Fruit fly (Drosophila melanogaster) whole organism, embryonic: ENCODE measurements around the gene CG17177.

Source experiments
- B-H1 ChIP-seq: fragments of 200-800 bp; sonication (Bioruptor generic); IDR thresholded peaks from 3 replicates; pipeline ENCODE4 v1.3.6; 2022; ENCODE audit warnings: missing biosample characterization, missing genetic modification characterization
- BEAF-32 ChIP-seq: fragments of 200-800 bp; sonication (Bioruptor generic); optimal IDR thresholded peaks from 3 replicates; lab custom pipeline; 2017; ENCODE audit warnings: missing biosample characterization, missing genetic modification characterization, mild to moderate bottlenecking, moderate library complexity, missing genetic modification reagents
- CG10267 ChIP-seq: fragments of 200-800 bp; sonication (Bioruptor generic); optimal IDR thresholded peaks from 2 replicates; lab custom pipeline; 2018; ENCODE audit warnings: missing biosample characterization, mild to moderate bottlenecking, missing genetic modification characterization, moderate library complexity
- CG3065 ChIP-seq: fragments of 200-800 bp; sonication (Bioruptor generic); optimal IDR thresholded peaks from 2 replicates; lab custom pipeline; 2016; ENCODE audit warnings: missing biosample characterization, missing genetic modification characterization
- CG6791 ChIP-seq: fragments of 200-800 bp; sonication (Bioruptor generic); IDR thresholded peaks from 3 replicates; pipeline ENCODE4 v1.3.6; 2022; ENCODE audit warnings: missing biosample characterization, missing genetic modification characterization; ENCODE audit not compliant: partially characterized antibody
- GATAe ChIP-seq: fragments of 200-800 bp; sonication (Bioruptor generic); conservative IDR thresholded peaks from 2 replicates; pipeline ENCODE4 v1.3.6; 2022; ENCODE audit warnings: missing biosample characterization, missing genetic modification characterization
- Sox102F ChIP-seq: fragments of 200-800 bp; sonication (Bioruptor generic); optimal IDR thresholded peaks from 2 replicates; lab custom pipeline; 2018; ENCODE audit warnings: missing biosample characterization, mild to moderate bottlenecking, missing genetic modification characterization, moderate library complexity
- bigmax ChIP-seq: fragments of 200-800 bp; sonication (Bioruptor generic); optimal IDR thresholded peaks from 2 replicates; lab custom pipeline; 2018; ENCODE audit warnings: missing biosample characterization, mild to moderate bottlenecking, missing genetic modification characterization
- nerfin-1 ChIP-seq: fragments of 200-800 bp; sonication (Bioruptor generic); optimal IDR thresholded peaks from 3 replicates; lab custom pipeline; 2019; ENCODE audit warnings: missing biosample characterization, mild to moderate bottlenecking, missing genetic modification characterization, moderate library complexity
- toy ChIP-seq: fragments of 200-800 bp; sonication (Bioruptor generic); IDR thresholded peaks from 2 replicates; pipeline ENCODE4 v1.3.6; 2022; ENCODE audit warnings: missing biosample characterization, missing genetic modification characterization
- unc-4 ChIP-seq: fragments of 200-800 bp; sonication (Bioruptor generic); IDR thresholded peaks from 2 replicates; pipeline ENCODE4 v1.3.6; 2022; ENCODE audit warnings: missing biosample characterization, missing genetic modification characterization; ENCODE audit not compliant: partially characterized antibody

DNA sequence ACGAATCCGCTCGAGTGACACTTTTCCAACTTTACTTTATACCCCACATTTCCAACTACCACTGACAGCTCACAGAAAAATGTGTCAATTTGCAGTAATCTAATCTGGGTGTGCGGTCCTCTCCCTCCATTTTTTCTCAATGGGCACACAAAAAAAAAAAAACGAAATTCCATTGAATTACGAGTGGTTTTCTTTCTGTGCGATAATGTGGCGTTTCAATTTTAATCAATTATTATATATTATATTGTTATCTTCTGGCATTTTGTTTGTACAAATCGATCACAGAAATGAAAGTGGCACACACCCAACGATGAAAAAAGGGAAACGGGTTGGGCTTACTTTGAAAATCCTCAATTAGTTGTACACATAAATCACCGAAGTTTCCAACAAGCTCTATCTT lies 51.1 kb downstream of the CG17177 start:
- TF ChIP-seq GATAe (peak; percentile 60), toy (no peak), Sox102F (GFP tag; lab: Kevin White, UChicago) (no peak), BEAF-32 (GFP tag; lab: Kevin White, UChicago) (no peak), B-H1 (GFP tag; lab: Robert Waterston, UW) (no peak), nerfin-1 (tag; lab: Kevin White, UChicago) (no peak), CG6791 (GFP tag; lab: Robert Waterston, UW) (no peak), unc-4 (GFP tag; lab: Robert Waterston, UW) (no peak), CG3065 (GFP tag; lab: Kevin White, UChicago) (no peak), CG10267 (tag; lab: Kevin White, UChicago) (no peak), bigmax (GFP tag; lab: Kevin White, UChicago) (no peak)
